Worm (Caenorhabditis elegans): ENCODE measurements around the gene T25B9.1.

Gene T25B9.1

ce11 chrIV:10777600-10777999 lies 27.7 kb upstream of the T25B9.1 start:
- TF ChIP-seq aptf-2 (GFP tag; conservative IDR thresholded peaks at IDR 0.05) (no peak), tbx-9 (tag; optimal IDR thresholded peaks at IDR 0.05; ENCODE audit: borderline replicate concordance) (no peak), ztf-6 (GFP tag; IDR thresholded peaks at IDR 0.05) (no peak), die-1 (tag; optimal IDR thresholded peaks at IDR 0.05) (no peak), ceh-100 (GFP tag; IDR thresholded peaks at IDR 0.05) (no peak), nhr-90 (tag; optimal IDR thresholded peaks at IDR 0.05) (no peak), lsl-1 (GFP tag; optimal IDR thresholded peaks at IDR 0.05) (no peak), C06A6.2 (GFP tag; conservative IDR thresholded peaks at IDR 0.05) (no peak), B0019.2 (GFP tag; conservative IDR thresholded peaks at IDR 0.05) (no peak), B0261.1 (tag; optimal IDR thresholded peaks at IDR 0.05) (no peak)

ce11 chrIV:10777076-10777475 lies 27.1 kb upstream of the T25B9.1 start:
- no peak for TF ChIP-seq K12H6.12 (tag; optimal IDR thresholded peaks at IDR 0.05)
- TF ChIP-seq ekl-4 (GFP tag; IDR thresholded peaks at IDR 0.05), result no peak
- peak; percentile 27 for TF ChIP-seq F57A8.1 (GFP tag; optimal IDR thresholded peaks at IDR 0.05)
- TF ChIP-seq pbrm-1 (GFP tag; IDR thresholded peaks at IDR 0.05), result no peak
- TF ChIP-seq F55B11.4 (tag; optimal IDR thresholded peaks at IDR 0.05; ENCODE audit: borderline replicate concordance, insufficient read depth), result no peak
- TF ChIP-seq hrde-1 (tag; optimal IDR thresholded peaks at IDR 0.05; ENCODE audit: borderline replicate concordance), result no peak
- peak; percentile 10; the same call in 1 of the 2 replicates for TF ChIP-seq madf-6 (GFP tag; IDR thresholded peaks at IDR 0.05)

DNA sequence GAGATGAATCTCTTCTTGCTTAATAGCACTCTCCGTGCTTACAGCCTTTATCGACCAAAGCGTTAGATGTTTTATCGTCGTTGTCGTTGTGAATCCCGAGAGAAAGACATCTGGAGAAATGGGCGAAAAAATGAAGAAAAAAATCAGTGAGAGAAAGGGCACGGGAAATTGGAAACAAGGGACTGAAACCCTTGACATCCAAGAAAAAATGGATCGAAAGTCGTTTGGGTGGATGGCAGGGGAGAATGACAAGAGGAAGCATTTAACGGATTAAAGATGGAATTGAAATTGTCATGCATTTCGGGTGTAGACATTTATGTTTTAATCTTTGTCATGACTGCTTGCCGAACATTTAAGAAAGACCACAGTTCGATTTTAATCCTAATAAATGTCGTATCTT lies 23.9 kb upstream of the T25B9.1 start, which contains the start of gene inpp-1:
Gene inpp-1, minus strand, starts transcription at position 101 of the 400 bp plus-strand sequence.
- TF ChIP-seq nhr-120 (GFP tag; IDR thresholded peaks at IDR 0.05), result no peak

ce11 chrIV:10771296-10771695 lies 21.4 kb upstream of the T25B9.1 start:
- TF ChIP-seq mcd-1 (GFP tag; IDR thresholded peaks at IDR 0.05) (no peak), mes-4 (tag; optimal IDR thresholded peaks at IDR 0.05) (no peak), ceh-27 (GFP tag; optimal IDR thresholded peaks at IDR 0.05) (no peak), repo-1 (tag; optimal IDR thresholded peaks at IDR 0.05) (no peak)

DNA sequence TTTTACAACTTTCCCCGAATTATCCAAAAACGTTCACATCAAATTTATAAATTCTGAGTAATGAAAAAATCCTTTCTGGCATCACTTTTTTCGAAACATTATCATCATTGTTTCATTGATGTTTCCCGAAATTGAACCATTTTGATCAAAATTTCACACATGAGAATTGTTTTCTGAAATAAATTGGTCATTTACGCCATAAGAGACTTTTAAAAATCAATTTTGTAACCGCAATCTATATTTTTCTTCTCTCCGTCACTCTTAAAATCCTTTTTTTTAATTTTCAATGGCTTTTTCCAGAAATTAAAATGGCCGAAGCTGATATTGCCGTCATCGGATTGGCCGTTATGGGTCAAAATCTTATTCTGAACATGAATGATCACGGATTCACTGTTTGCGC lies 19.4 kb upstream of the T25B9.1 start, which contains the start of gene T25B9.9:
Gene T25B9.9, plus strand, starts transcription at position 301 of the 400 bp plus-strand sequence.
- TF ChIP-seq aptf-3 (GFP tag; IDR thresholded peaks at IDR 0.05) (no peak), efl-1 (GFP tag; optimal IDR thresholded peaks at IDR 0.05) (no peak), sea-2 (GFP tag; IDR thresholded peaks at IDR 0.05) (no peak), hmg-1.2 (GFP tag; IDR thresholded peaks at IDR 0.05) (no peak), zim-3 (tag; optimal IDR thresholded peaks at IDR 0.05) (no peak), attf-6 (GFP tag; IDR thresholded peaks at IDR 0.05) (no peak), repo-1 (tag; optimal IDR thresholded peaks at IDR 0.05) (no peak), nhr-120 (GFP tag; IDR thresholded peaks at IDR 0.05) (no peak), attf-5 (GFP tag; optimal IDR thresholded peaks at IDR 0.05) (no peak), egrh-3 (GFP tag; IDR thresholded peaks at IDR 0.05) (no peak), sptf-2 (GFP tag; optimal IDR thresholded peaks at IDR 0.05) (no peak)

DNA sequence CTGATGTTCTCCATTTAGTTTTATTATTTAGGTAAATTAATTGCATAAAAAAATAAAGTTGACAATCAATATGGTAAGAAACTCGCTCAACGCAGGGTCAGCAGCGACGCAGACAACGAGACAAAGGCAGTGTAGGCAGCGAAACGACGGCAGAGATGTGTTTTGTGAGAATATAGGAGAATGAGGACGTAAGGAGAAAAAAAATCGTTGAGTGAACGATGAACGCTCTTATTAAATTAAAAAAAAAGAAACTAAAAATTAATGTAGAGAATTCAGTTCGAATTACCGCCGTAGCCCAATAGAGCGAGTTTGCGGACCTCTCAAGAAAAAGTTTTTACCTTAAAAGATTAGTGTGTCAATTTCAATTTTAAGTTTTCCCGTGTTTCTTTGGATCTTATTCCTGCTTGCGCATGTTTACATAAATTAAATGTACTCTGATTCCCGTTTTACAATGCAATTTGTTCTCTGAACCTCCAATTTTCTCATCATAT lies 18.2 kb upstream of the T25B9.1 start, which contains the start of gene T25B9.8:
Gene T25B9.8, minus strand, starts transcription at position 51 of the 491 bp plus-strand sequence.
- no peak for TF ChIP-seq egl-18 (GFP tag; IDR thresholded peaks at IDR 0.05)
- peak; percentile 65; the same call in 1 of the 2 replicates for TF ChIP-seq hmg-1.2 (GFP tag; IDR thresholded peaks at IDR 0.05)
- TF ChIP-seq lsl-1 (GFP tag; optimal IDR thresholded peaks at IDR 0.05), result no peak
